Worm (Caenorhabditis elegans): Measurements from ENCODE around the gene gpa-13.

ce11 chrV:12788451-12788850 lies 33.7 kb upstream of the gpa-13 start, which contains the start of gene srbc-44:
- TF ChIP-seq flt-1 (GFP tag; IDR thresholded peaks at IDR 0.05) = no peak
- no peak for TF ChIP-seq hmg-4 (GFP tag; optimal IDR thresholded peaks at IDR 0.05)
- no peak for TF ChIP-seq ceh-13 (GFP tag; optimal IDR thresholded peaks at IDR 0.05)
- TF ChIP-seq F13C5.2 (tag; optimal IDR thresholded peaks at IDR 0.05) = no peak
- TF ChIP-seq tra-4 (tag; optimal IDR thresholded peaks at IDR 0.05) = no peak
- no peak for TF ChIP-seq ama-1 (optimal IDR thresholded peaks at IDR 0.05)
- no peak for TF ChIP-seq pes-1 (GFP tag; IDR thresholded peaks at IDR 0.05)
- no peak for TF ChIP-seq B0310.2 (tag; optimal IDR thresholded peaks at IDR 0.05)
- TF ChIP-seq sea-1 (GFP tag; conservative IDR thresholded peaks at IDR 0.05) = no peak
- TF ChIP-seq aly-1 (tag; optimal IDR thresholded peaks at IDR 0.05) = no peak
- no peak for TF ChIP-seq tbx-37 (GFP tag; conservative IDR thresholded peaks at IDR 0.05)
- TF ChIP-seq ets-7 (tag; optimal IDR thresholded peaks at IDR 0.05) = no peak
